Worm (Caenorhabditis elegans) whole organism, midembryonic: ENCODE data around the gene F43C11.16.

Source experiments
- cog-1 ChIP-seq: sonication (generic microtip); optimal IDR thresholded peaks from 2 replicates; lab custom pipeline; 2016; ENCODE audit warnings: missing genetic modification characterization, missing compliant biosample characterization
- klf-2 ChIP-seq: fragments of 200-800 bp; sonication (Bioruptor generic); conservative IDR thresholded peaks from 2 replicates; pipeline ENCODE4 v1.3.6; 2022; ENCODE audit warnings: missing genetic modification reagents, missing genetic modification characterization, missing compliant biosample characterization
- ref-1 ChIP-seq: fragments of 200-800 bp; sonication (Bioruptor generic); conservative IDR thresholded peaks from 2 replicates; pipeline ENCODE4 v1.3.6; 2022; ENCODE audit warnings: missing genetic modification reagents, missing genetic modification characterization, missing compliant biosample characterization
- ztf-29 ChIP-seq: fragments of 200-800 bp; sonication (Bioruptor generic); IDR thresholded peaks from 2 replicates; pipeline ENCODE4 v1.3.6; 2022; ENCODE audit warnings: missing genetic modification reagents, missing genetic modification characterization, missing compliant biosample characterization

DNA sequence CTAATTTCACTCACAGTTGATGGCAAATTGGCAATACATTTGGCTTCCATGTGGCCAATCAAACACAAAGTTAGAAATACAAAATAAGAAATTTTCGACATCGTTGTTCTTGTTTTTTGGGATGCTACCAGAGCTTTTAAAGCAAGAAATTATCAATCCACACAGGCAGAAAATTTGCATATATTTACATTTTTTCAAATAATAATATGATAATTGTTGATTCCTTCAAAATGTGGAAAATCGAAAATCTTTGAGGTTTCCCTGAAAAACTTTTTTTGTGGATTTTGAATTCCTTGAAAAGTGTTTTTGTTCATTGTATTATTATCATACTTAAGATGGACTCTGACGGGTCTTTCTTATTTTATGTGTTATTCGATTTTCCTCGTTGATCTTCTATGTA is 31.0 kb upstream of the F43C11.16 start, which contains the start of gene F16G10.10:
- no peak for TF ChIP-seq klf-2 (GFP tag; lab: Robert Waterston, UW)
- TF ChIP-seq cog-1 (tag; lab: Kevin White, UChicago): no peak
- TF ChIP-seq ref-1: no peak
- no peak for TF ChIP-seq ztf-29 (GFP tag; lab: Robert Waterston, UW)
